Fruit fly (Drosophila melanogaster): Measurements from ENCODE around the gene CG43319.
A peak's percentile ranks its signal among the peaks of the same experiment; 100 is the strongest.

The CG43319 gene

DNA sequence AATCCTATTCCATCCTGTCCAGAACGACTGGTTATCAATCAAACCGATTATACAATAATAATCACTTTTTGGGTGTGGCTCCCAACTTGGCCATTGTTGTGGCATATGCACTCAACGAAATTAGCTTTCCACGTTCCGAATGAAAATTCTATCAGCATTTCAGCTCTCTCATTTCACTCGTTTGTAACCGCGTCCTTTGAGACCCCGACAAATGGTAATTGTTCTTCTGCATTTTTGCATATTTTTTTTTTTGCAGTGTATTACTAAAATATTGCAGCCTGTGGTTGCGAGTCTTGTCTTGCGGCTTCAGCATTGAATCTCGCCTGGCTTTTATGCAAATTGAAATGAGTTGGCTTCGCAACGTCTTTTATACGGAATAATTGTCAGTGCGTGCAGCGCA, 44.2 kb downstream of the CG43319 start:
- TF ChIP-seq CG17806 (tag; optimal IDR thresholded peaks at IDR 0.05) (peak; percentile 19), CG9948 (tag; optimal IDR thresholded peaks at IDR 0.05) (no peak), Ets98B (GFP tag; IDR thresholded peaks at IDR 0.05) (peak; percentile 88), CG8301 (tag; optimal IDR thresholded peaks at IDR 0.05) (peak; percentile 2), CG34367 (tag; optimal IDR thresholded peaks at IDR 0.05) (no peak), D1 (tag; optimal IDR thresholded peaks at IDR 0.05) (no peak), CG8159 (tag; optimal IDR thresholded peaks at IDR 0.05) (no peak), EcR (GFP tag; optimal IDR thresholded peaks at IDR 0.05) (no peak), CG13204 (GFP tag; optimal IDR thresholded peaks at IDR 0.05) (no peak), CG12605 (GFP tag; IDR thresholded peaks at IDR 0.05) (no peak), rn (GFP tag; IDR thresholded peaks at IDR 0.05) (0 out of 2 replicates have a peak, but pooled peaks have one; percentile 10), Snoo (tag; optimal IDR thresholded peaks at IDR 0.05) (peak; percentile 0), CG14655 (GFP tag; optimal IDR thresholded peaks at IDR 0.05) (peak; percentile 33), CG4496 (GFP tag; IDR thresholded peaks at IDR 0.05) (peak; percentile 79), CG32121 (GFP tag; IDR thresholded peaks at IDR 0.05) (no peak), Pif1B (GFP tag; optimal IDR thresholded peaks at IDR 0.05) (no peak), CG15710 (tag; optimal IDR thresholded peaks at IDR 0.05) (no peak), CG10348 (GFP tag; IDR thresholded peaks at IDR 0.05) (no peak), gl (tag; optimal IDR thresholded peaks at IDR 0.05) (no peak), fd96Ca (GFP tag; IDR thresholded peaks at IDR 0.05) (peak; percentile 52; the same call in 2 of the 3 replicates), Pif1A (GFP tag; optimal IDR thresholded peaks at IDR 0.05) (no peak)

- TF ChIP-seq fd96Ca (GFP tag; IDR thresholded peaks at IDR 0.05) (no peak), CG15710 (tag; optimal IDR thresholded peaks at IDR 0.05) (no peak), CG32121 (GFP tag; IDR thresholded peaks at IDR 0.05) (no peak), EcR (GFP tag; optimal IDR thresholded peaks at IDR 0.05) (no peak), CG10348 (GFP tag; IDR thresholded peaks at IDR 0.05) (no peak), CG8159 (tag; optimal IDR thresholded peaks at IDR 0.05) (no peak), Pif1B (GFP tag; optimal IDR thresholded peaks at IDR 0.05) (no peak)
Measured at dm6 chr3R:27739999-27740398, 45.9 kb downstream of the CG43319 start.

- no peak for TF ChIP-seq CG10348 (GFP tag; IDR thresholded peaks at IDR 0.05)
- no peak for TF ChIP-seq rn (GFP tag; IDR thresholded peaks at IDR 0.05)
- TF ChIP-seq fd96Ca (GFP tag; IDR thresholded peaks at IDR 0.05), result no peak
- no peak for TF ChIP-seq CG4496 (GFP tag; IDR thresholded peaks at IDR 0.05)
Measured at dm6 chr3R:27740692-27741091, 46.6 kb downstream of the CG43319 start.
